4 fruit fly cellular contexts compared by ENCODE assay signal in genomic region chr2L:21657426-21657825, dm6.
A peak's percentile ranks its signal among the peaks of the same experiment; 100 is the strongest.
TF ChIP-seq lines count a peak whose summit lies in the region.

No protein-coding gene starts in this region.

TF ChIP-seq in whole organism, adult, 20 proteins besides CTCF, POLR2A, EP300 and RAD21 (continued from another document):
- no peak for TF ChIP-seq cnc (optimal IDR thresholded peaks at IDR 0.05; lab: Kevin White, UChicago)
- no peak for TF ChIP-seq cic (GFP tag; optimal IDR thresholded peaks at IDR 0.05; lab: Kevin White, UChicago)

TF ChIP-seq in whole organism, embryonic, 481 proteins besides CTCF, POLR2A, EP300 and RAD21 (continued from another document and continues in another):
- TF ChIP-seq CG6689 (GFP tag; IDR thresholded peaks at IDR 0.05; lab: Robert Waterston, UW) (peak; percentile 60), CG1233 (GFP tag; optimal IDR thresholded peaks at IDR 0.05; lab: Kevin White, UChicago) (peak; percentile 53), Optix (GFP tag; IDR thresholded peaks at IDR 0.05; lab: Robert Waterston, UW) (no peak), CG14441 (GFP tag; IDR thresholded peaks at IDR 0.05; lab: Robert Waterston, UW) (peak; percentile 73; the same call in 1 of the 2 replicates), MTF-1 (GFP tag; optimal IDR thresholded peaks at IDR 0.05; lab: Kevin White, UChicago; ENCODE audit: borderline replicate concordance) (no peak), da (GFP tag; optimal IDR thresholded peaks at IDR 0.05; lab: Kevin White, UChicago) (no peak), pho (GFP tag; optimal IDR thresholded peaks at IDR 0.05; lab: Kevin White, UChicago) (peak; percentile 60), Dip3 (GFP tag; optimal IDR thresholded peaks at IDR 0.05; lab: Kevin White, UChicago) (peak; percentile 57), CG33213 (GFP tag; optimal IDR thresholded peaks at IDR 0.05; lab: Kevin White, UChicago) (peak; percentile 89), vnd (GFP tag; IDR thresholded peaks at IDR 0.05; lab: Robert Waterston, UW; ENCODE audit: partially characterized antibody) (no peak), CG3407 (GFP tag; optimal IDR thresholded peaks at IDR 0.05; lab: Kevin White, UChicago) (peak; percentile 33), toy (GFP tag; IDR thresholded peaks at IDR 0.05; lab: Robert Waterston, UW) (no peak), CG8290 (GFP tag; optimal IDR thresholded peaks at IDR 0.05; lab: Kevin White, UChicago) (peak; percentile 76), CG8290 (tag; optimal IDR thresholded peaks at IDR 0.05; lab: Kevin White, UChicago) (peak; percentile 75 to 76), vfl (GFP tag; optimal IDR thresholded peaks at IDR 0.05; lab: Kevin White, UChicago) (peak; percentile 53), mirr (GFP tag; optimal IDR thresholded peaks at IDR 0.05; lab: Kevin White, UChicago) (no peak), slou (GFP tag; optimal IDR thresholded peaks at IDR 0.05; lab: Kevin White, UChicago) (no peak), stwl (tag; optimal IDR thresholded peaks at IDR 0.05; lab: Kevin White, UChicago) (peak; percentile 85), Drgx (GFP tag; IDR thresholded peaks at IDR 0.05; lab: Robert Waterston, UW) (peak; percentile 49), Dip2 (GFP tag; IDR thresholded peaks at IDR 0.05; lab: Robert Waterston, UW) (no peak), gce (GFP tag; IDR thresholded peaks at IDR 0.05; lab: Robert Waterston, UW) (no peak; the same call in 2 of the 3 replicates), CrebB (tag; optimal IDR thresholded peaks at IDR 0.05; lab: Kevin White, UChicago) (no peak), chm (GFP tag; IDR thresholded peaks at IDR 0.05; lab: Robert Waterston, UW) (no peak), CG6765 (GFP tag; optimal IDR thresholded peaks at IDR 0.05; lab: Kevin White, UChicago) (no peak), lilli (GFP tag; optimal IDR thresholded peaks at IDR 0.05; lab: Kevin White, UChicago) (peak; percentile 78), CG7928 (GFP tag; optimal IDR thresholded peaks at IDR 0.05; lab: Kevin White, UChicago) (no peak), gsb-n (tag; optimal IDR thresholded peaks at IDR 0.05; lab: Kevin White, UChicago) (no peak), dpn (GFP tag; optimal IDR thresholded peaks at IDR 0.05; lab: Kevin White, UChicago) (peak; percentile 51 to 69), CG11560 (tag; IDR thresholded peaks at IDR 0.05; lab: Robert Waterston, UW) (no peak), CG30020 (tag; optimal IDR thresholded peaks at IDR 0.05; lab: Kevin White, UChicago) (peak; percentile 90), ro (GFP tag; IDR thresholded peaks at IDR 0.05; lab: Robert Waterston, UW) (no peak), CG3163 (GFP tag; optimal IDR thresholded peaks at IDR 0.05; lab: Kevin White, UChicago) (peak; percentile 13), Dfd (GFP tag; optimal IDR thresholded peaks at IDR 0.05; lab: Kevin White, UChicago) (no peak), usp (GFP tag; optimal IDR thresholded peaks at IDR 0.05; lab: Kevin White, UChicago) (no peak), sens (GFP tag; lab: Kevin White, UChicago) (peak; percentile 85), Doc2 (GFP tag; IDR thresholded peaks at IDR 0.05; lab: Robert Waterston, UW) (no peak), CG1792 (GFP tag; optimal IDR thresholded peaks at IDR 0.05; lab: Kevin White, UChicago) (peak; percentile 53), ftz-f1 (GFP tag; optimal IDR thresholded peaks at IDR 0.05; lab: Kevin White, UChicago) (peak; percentile 23), dm (GFP tag; optimal IDR thresholded peaks at IDR 0.05; lab: Kevin White, UChicago) (peak; percentile 48), CG6813 (GFP tag; optimal IDR thresholded peaks at IDR 0.05; lab: Kevin White, UChicago) (no peak), Asciz (GFP tag; optimal IDR thresholded peaks at IDR 0.05; lab: Kevin White, UChicago) (no peak), CG4404 (GFP tag; IDR thresholded peaks at IDR 0.05; lab: Robert Waterston, UW) (no peak), trem (tag; optimal IDR thresholded peaks at IDR 0.05; lab: Kevin White, UChicago) (peak; percentile 44), BEAF-32 (GFP tag; optimal IDR thresholded peaks at IDR 0.05; lab: Kevin White, UChicago) (peak; percentile 37)

TF ChIP-seq in whole organism, prepupa, 60 proteins besides CTCF, POLR2A, EP300 and RAD21 (continued from another document):
- TF ChIP-seq CG6854 (GFP tag; optimal IDR thresholded peaks at IDR 0.05; lab: Kevin White, UChicago) = no peak
- TF ChIP-seq esn (GFP tag; optimal IDR thresholded peaks at IDR 0.05; lab: Kevin White, UChicago) = peak; percentile 63
- TF ChIP-seq cyc (GFP tag; optimal IDR thresholded peaks at IDR 0.05; lab: Kevin White, UChicago) = peak; percentile 34
- TF ChIP-seq ss (GFP tag; optimal IDR thresholded peaks at IDR 0.05; lab: Kevin White, UChicago) = no peak
- no peak for TF ChIP-seq CG8319 (GFP tag; optimal IDR thresholded peaks at IDR 0.05; lab: Kevin White, UChicago)
- TF ChIP-seq Smox (GFP tag; optimal IDR thresholded peaks at IDR 0.05; lab: Kevin White, UChicago) = peak; percentile 47
- peak; percentile 87 for TF ChIP-seq Sox14 (GFP tag; optimal IDR thresholded peaks at IDR 0.05; lab: Kevin White, UChicago)
- no peak for TF ChIP-seq fd59A (GFP tag; optimal IDR thresholded peaks at IDR 0.05; lab: Kevin White, UChicago)
- no peak for TF ChIP-seq CG3919 (GFP tag; optimal IDR thresholded peaks at IDR 0.05; lab: Kevin White, UChicago)
- TF ChIP-seq Gug (GFP tag; IDR thresholded peaks at IDR 0.05; lab: Robert Waterston, UW) = no peak
- no peak for TF ChIP-seq Eip93F (GFP tag; optimal IDR thresholded peaks at IDR 0.05; lab: Kevin White, UChicago)
- TF ChIP-seq fkh (GFP tag; optimal IDR thresholded peaks at IDR 0.05; lab: Kevin White, UChicago) = no peak
- TF ChIP-seq CG6808 (GFP tag; optimal IDR thresholded peaks at IDR 0.05; lab: Kevin White, UChicago) = no peak
- peak; percentile 47 for TF ChIP-seq acj6 (GFP tag; optimal IDR thresholded peaks at IDR 0.05; lab: Kevin White, UChicago)
- peak; percentile 55 for TF ChIP-seq Eip75B (GFP tag; optimal IDR thresholded peaks at IDR 0.05; lab: Kevin White, UChicago)
- no peak for TF ChIP-seq net (GFP tag; optimal IDR thresholded peaks at IDR 0.05; lab: Kevin White, UChicago)
- no peak for TF ChIP-seq CG6276 (GFP tag; optimal IDR thresholded peaks at IDR 0.05; lab: Kevin White, UChicago)
- peak; percentile 65 for TF ChIP-seq Hr4 (GFP tag; optimal IDR thresholded peaks at IDR 0.05; lab: Kevin White, UChicago)
- peak; percentile 23 for TF ChIP-seq Sox15 (GFP tag; optimal IDR thresholded peaks at IDR 0.05; lab: Kevin White, UChicago)
- peak; percentile 9 for TF ChIP-seq dac (GFP tag; optimal IDR thresholded peaks at IDR 0.05; lab: Kevin White, UChicago)
- peak in 1 of 2 experiments; percentile 6 for TF ChIP-seq salr (GFP tag; optimal IDR thresholded peaks at IDR 0.05; lab: Kevin White, UChicago)
- TF ChIP-seq CG7368 (GFP tag; optimal IDR thresholded peaks at IDR 0.05; lab: Kevin White, UChicago) = no peak
- no peak for TF ChIP-seq Ets21C (GFP tag; optimal IDR thresholded peaks at IDR 0.05; lab: Kevin White, UChicago)
- TF ChIP-seq CG1621 (tag; optimal IDR thresholded peaks at IDR 0.05; lab: Kevin White, UChicago) = no peak
- peak; percentile 59 for TF ChIP-seq Hr39 (GFP tag; optimal IDR thresholded peaks at IDR 0.05; lab: Kevin White, UChicago)
- no peak for TF ChIP-seq CG11762 (GFP tag; optimal IDR thresholded peaks at IDR 0.05; lab: Kevin White, UChicago; ENCODE audit: insufficient read depth)
- TF ChIP-seq spab (GFP tag; optimal IDR thresholded peaks at IDR 0.05; lab: Kevin White, UChicago) = no peak
- peak; percentile 79 for TF ChIP-seq Eip78C (GFP tag; lab: Kevin White, UChicago)
- TF ChIP-seq CG10631 (GFP tag; optimal IDR thresholded peaks at IDR 0.05; lab: Kevin White, UChicago) = peak; percentile 60
- TF ChIP-seq fd85E (GFP tag; optimal IDR thresholded peaks at IDR 0.05; lab: Kevin White, UChicago) = no peak
- TF ChIP-seq Ets96B (tag; optimal IDR thresholded peaks at IDR 0.05; lab: Kevin White, UChicago) = peak; percentile 44
- no peak for TF ChIP-seq CG8119 (GFP tag; IDR thresholded peaks at IDR 0.05; lab: Robert Waterston, UW)
- no peak for TF ChIP-seq CG9139 (GFP tag; optimal IDR thresholded peaks at IDR 0.05; lab: Kevin White, UChicago)
- no peak for TF ChIP-seq CG11294 (GFP tag; IDR thresholded peaks at IDR 0.05; lab: Robert Waterston, UW)
- TF ChIP-seq topi (GFP tag; optimal IDR thresholded peaks at IDR 0.05; lab: Kevin White, UChicago) = peak; percentile 35
- no peak for TF ChIP-seq Hr38 (GFP tag; optimal IDR thresholded peaks at IDR 0.05; lab: Kevin White, UChicago)
- TF ChIP-seq CG4318 (GFP tag; optimal IDR thresholded peaks at IDR 0.05; lab: Kevin White, UChicago) = peak; percentile 6
- no peak for TF ChIP-seq dsx (GFP tag; optimal IDR thresholded peaks at IDR 0.05; lab: Kevin White, UChicago; ENCODE audit: poor library complexity, severe bottlenecking)
- peak; percentile 47 for TF ChIP-seq OdsH (GFP tag; optimal IDR thresholded peaks at IDR 0.05; lab: Kevin White, UChicago)
- peak; percentile 48 for TF ChIP-seq achi (GFP tag; optimal IDR thresholded peaks at IDR 0.05; lab: Kevin White, UChicago)

TF ChIP-seq in whole organism, wandering third instar larva, 38 proteins besides CTCF, POLR2A, EP300 and RAD21 (continued from another document):
- TF ChIP-seq CG9705 (GFP tag; optimal IDR thresholded peaks at IDR 0.05; lab: Kevin White, UChicago) (peak; percentile 19), fru (GFP tag; optimal IDR thresholded peaks at IDR 0.05; lab: Kevin White, UChicago) (peak; percentile 44), h (GFP tag; optimal IDR thresholded peaks at IDR 0.05; lab: Kevin White, UChicago) (peak; percentile 40), GATAd (GFP tag; optimal IDR thresholded peaks at IDR 0.05; lab: Kevin White, UChicago) (no peak), br (GFP tag; optimal IDR thresholded peaks at IDR 0.05; lab: Kevin White, UChicago) (peak; percentile 50), sv (GFP tag; optimal IDR thresholded peaks at IDR 0.05; lab: Kevin White, UChicago) (peak; percentile 10), sage (GFP tag; optimal IDR thresholded peaks at IDR 0.05; lab: Kevin White, UChicago) (no peak), pan (optimal IDR thresholded peaks at IDR 0.05; lab: Kevin White, UChicago) (no peak), foxo (GFP tag; optimal IDR thresholded peaks at IDR 0.05; lab: Kevin White, UChicago) (peak in 1 of 2 experiments; percentile 57)
